Fruit fly (Drosophila melanogaster): ENCODE results near the gene LManI.

- TF ChIP-seq CG13624 (GFP tag; optimal IDR thresholded peaks at IDR 0.05), result no peak
- no peak for TF ChIP-seq CG12299 (tag; optimal IDR thresholded peaks at IDR 0.05)
- TF ChIP-seq CG16779 (GFP tag; IDR thresholded peaks at IDR 0.05), result no peak
- TF ChIP-seq cas (GFP tag; IDR thresholded peaks at IDR 0.05), result no peak
- TF ChIP-seq CG13424 (tag; optimal IDR thresholded peaks at IDR 0.05), result peak; percentile 64
- TF ChIP-seq CG12219 (GFP tag; optimal IDR thresholded peaks at IDR 0.05), result no peak
- no peak for TF ChIP-seq ham (GFP tag; IDR thresholded peaks at IDR 0.05)
- TF ChIP-seq MBD-R2 (GFP tag; IDR thresholded peaks at IDR 0.05), result peak; percentile 75; the same call in 1 of the 2 replicates
- peak; percentile 23 for TF ChIP-seq CG2116 (GFP tag; optimal IDR thresholded peaks at IDR 0.05)
- no peak for TF ChIP-seq br (optimal IDR thresholded peaks at IDR 0.05)
- TF ChIP-seq pros (GFP tag; optimal IDR thresholded peaks at IDR 0.05), result no peak
These were observed 28.5 kb downstream of the LManI start, which contains the start of gene CG5188 for dm6 chr2L:10428528-10428927.

All from whole organism, embryonic.